ENCODE assay signal across 2 worm cellular contexts in genomic region chrII:24559-24998, ce11.
TF ChIP-seq lines count a peak whose summit lies in the region.

TSS of gene enee-1 (plus strand) at chrII:24666.

TF ChIP-seq in whole organism, L1 larva, 84 proteins besides CTCF, POLR2A, EP300 and RAD21 (continued from another document):
- TF ChIP-seq F16B12.6 (tag; optimal IDR thresholded peaks at IDR 0.05; lab: Kevin White, UChicago) = peak; percentile 68
- peak; percentile 80 for TF ChIP-seq aly-2 (tag; optimal IDR thresholded peaks at IDR 0.05; lab: Kevin White, UChicago)
- peak; percentile 85 to 96 for TF ChIP-seq efl-1 (optimal IDR thresholded peaks at IDR 0.05; lab: Kevin White, UChicago)
- peak; percentile 98 to 100 for TF ChIP-seq efl-1 (GFP tag; optimal IDR thresholded peaks at IDR 0.05 in 1 of 2; lab: Kevin White, UChicago)
- TF ChIP-seq C16A3.4 (tag; optimal IDR thresholded peaks at IDR 0.05; lab: Kevin White, UChicago) = peak; percentile 91
- no peak for TF ChIP-seq hlh-17 (GFP tag; optimal IDR thresholded peaks at IDR 0.05; lab: Kevin White, UChicago; ENCODE audit: borderline replicate concordance)
- TF ChIP-seq C04F5.9 (tag; optimal IDR thresholded peaks at IDR 0.05; lab: Kevin White, UChicago) = peak; percentile 72
- no peak for TF ChIP-seq nhr-12 (tag; optimal IDR thresholded peaks at IDR 0.05; lab: Kevin White, UChicago)
- TF ChIP-seq swsn-7 (tag; optimal IDR thresholded peaks at IDR 0.05; lab: Kevin White, UChicago) = peak; percentile 86
- TF ChIP-seq blmp-1 (tag; optimal IDR thresholded peaks at IDR 0.05; lab: Kevin White, UChicago) = peak; percentile 76
- peak; percentile 32 for TF ChIP-seq zip-4 (GFP tag; optimal IDR thresholded peaks at IDR 0.05; lab: Kevin White, UChicago)
- peak in 1 of 2 experiments; percentile 80 for TF ChIP-seq mdl-1 (tag; optimal IDR thresholded peaks at IDR 0.05; lab: Kevin White, UChicago)
- peak; percentile 76 for TF ChIP-seq unc-130 (tag; optimal IDR thresholded peaks at IDR 0.05; lab: Kevin White, UChicago)
- TF ChIP-seq ces-1 (GFP tag; optimal IDR thresholded peaks at IDR 0.05; lab: Kevin White, UChicago) = no peak
- TF ChIP-seq nhr-11 (tag; optimal IDR thresholded peaks at IDR 0.05; lab: Kevin White, UChicago) = peak; percentile 56
- peak; percentile 82 for TF ChIP-seq xbp-1 (tag; optimal IDR thresholded peaks at IDR 0.05; lab: Kevin White, UChicago)
- TF ChIP-seq nhr-19 (GFP tag; conservative IDR thresholded peaks at IDR 0.05; lab: Robert Waterston, UW) = peak; percentile 84
- peak; percentile 40 for TF ChIP-seq nhr-76 (tag; optimal IDR thresholded peaks at IDR 0.05; lab: Kevin White, UChicago)
- no peak for TF ChIP-seq unc-30 (tag; optimal IDR thresholded peaks at IDR 0.05; lab: Kevin White, UChicago)
- no peak for TF ChIP-seq hpl-2 (GFP tag; optimal IDR thresholded peaks at IDR 0.05; lab: Kevin White, UChicago)
- TF ChIP-seq sox-4 (tag; optimal IDR thresholded peaks at IDR 0.05; lab: Kevin White, UChicago) = peak; percentile 43
- peak; percentile 98 to 100 for TF ChIP-seq lin-35 (GFP tag; optimal IDR thresholded peaks at IDR 0.05; lab: Kevin White, UChicago)
- TF ChIP-seq lin-15B (tag; optimal IDR thresholded peaks at IDR 0.05; lab: Kevin White, UChicago) = peak; percentile 83

TF ChIP-seq in whole organism, young adult, 124 proteins besides CTCF, POLR2A, EP300 and RAD21 (continued from another document):
- no peak for TF ChIP-seq nhr-90 (tag; optimal IDR thresholded peaks at IDR 0.05; lab: Kevin White, UChicago)
- no peak for TF ChIP-seq sea-2 (GFP tag; IDR thresholded peaks at IDR 0.05; lab: Robert Waterston, UW)
- no peak for TF ChIP-seq ztf-28 (GFP tag; IDR thresholded peaks at IDR 0.05; lab: Robert Waterston, UW)
- no peak for TF ChIP-seq xnd-1 (tag; optimal IDR thresholded peaks at IDR 0.05; lab: Kevin White, UChicago)
- no peak for TF ChIP-seq sptf-2 (GFP tag; optimal IDR thresholded peaks at IDR 0.05; lab: Kevin White, UChicago)
- no peak for TF ChIP-seq chd-7 (tag; optimal IDR thresholded peaks at IDR 0.05; lab: Kevin White, UChicago)
- peak; percentile 68; the same call in 1 of the 2 replicates for TF ChIP-seq madf-3 (GFP tag; IDR thresholded peaks at IDR 0.05; lab: Robert Waterston, UW)
- TF ChIP-seq gei-17 (GFP tag; optimal IDR thresholded peaks at IDR 0.05; lab: Kevin White, UChicago) = no peak
